Worm (Caenorhabditis elegans) whole organism, dauer: ENCODE measurements around the gene nhr-246.

Experiments used
- unc-62 ChIP-seq: sonication (generic microtip); optimal IDR thresholded peaks from 2 replicates; lab custom pipeline; 2017; ENCODE audit warnings: missing biosample characterization, missing genetic modification reagents, missing genetic modification characterization

nhr-246 gene

DNA sequence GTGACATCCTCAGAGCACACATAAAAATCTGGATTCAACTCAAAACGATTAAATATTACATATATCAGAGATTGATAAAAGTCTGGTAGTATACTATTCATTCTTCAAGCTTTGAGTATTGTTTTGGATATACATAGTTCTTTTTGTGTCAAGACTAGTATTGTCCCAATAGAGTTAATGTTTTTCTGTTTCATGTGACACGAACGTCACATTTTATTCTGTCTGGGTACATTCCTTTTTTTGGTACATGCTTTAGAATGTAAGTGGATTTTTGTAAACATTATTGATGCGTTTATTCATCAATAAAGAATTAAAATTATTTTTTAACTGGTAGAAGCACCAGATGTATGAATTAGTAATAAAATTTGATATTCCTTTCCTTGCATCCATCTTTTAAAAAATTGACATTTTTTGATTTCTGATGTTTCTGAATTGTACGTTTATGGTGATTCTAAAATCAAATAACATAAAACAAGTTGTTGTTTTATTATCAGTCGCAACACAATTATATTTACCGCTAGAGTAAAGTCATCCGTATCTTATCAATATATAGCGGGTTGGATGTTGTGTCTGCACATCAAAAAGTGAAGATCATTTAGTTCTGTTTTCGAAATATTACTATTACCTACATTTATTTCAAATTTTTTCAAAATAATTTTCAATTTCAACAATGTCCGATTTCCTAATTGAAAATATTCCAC, at the start of gene nhr-246, which contains the start of gene srt-22:
nhr-246 (plus strand) TSS at position 651 of the 701 bp plus-strand sequence.
srt-22 (minus strand) TSS at position 101 of the 701 bp plus-strand sequence.
- TF ChIP-seq unc-62 (GFP tag; lab: Kevin White, UChicago): no peak

DNA sequence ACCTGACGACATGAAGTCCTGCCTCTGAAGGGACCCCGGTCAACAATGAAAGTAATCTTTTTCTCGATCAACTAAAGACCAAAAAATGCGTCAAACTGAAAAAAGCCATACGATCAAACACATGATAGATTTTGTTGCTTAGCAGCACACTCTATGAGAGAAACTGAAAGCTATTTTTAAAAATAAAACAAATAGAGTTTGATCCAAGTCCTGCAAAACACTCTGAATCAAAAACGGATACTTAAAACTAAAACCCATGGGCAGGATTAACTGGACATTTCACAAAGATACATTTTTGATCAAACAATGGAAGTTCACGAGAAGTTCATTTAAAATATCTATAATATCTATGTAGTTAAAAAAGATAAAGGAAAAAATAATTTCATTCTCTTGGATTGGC, 48.9 kb upstream of the nhr-246 start, which contains the start of gene T10H4.13:
T10H4.13 (minus strand) TSS at position 101 of the 400 bp plus-strand sequence.
- no peak for TF ChIP-seq unc-62 (GFP tag; lab: Kevin White, UChicago)

DNA sequence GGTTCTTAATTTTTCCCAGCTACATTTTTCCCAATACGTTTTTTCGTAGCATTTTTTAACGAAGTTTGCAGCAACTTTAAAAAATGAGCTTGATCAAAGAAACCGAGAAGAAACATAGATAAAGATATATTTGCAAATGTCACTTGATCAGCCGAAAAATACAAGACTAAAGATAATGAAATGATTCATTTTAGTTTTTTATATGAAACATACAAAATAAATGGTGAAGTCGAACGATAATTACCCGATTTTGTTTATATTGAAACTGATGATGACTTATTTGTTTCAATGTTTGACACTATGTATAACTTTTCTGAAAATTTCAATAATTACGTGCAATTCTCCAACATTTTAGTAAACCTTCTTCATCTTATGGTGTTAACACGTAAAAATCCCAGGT, 48.0 kb upstream of the nhr-246 start, which contains the start of gene srw-22:
srw-22 (plus strand) TSS at position 301 of the 400 bp plus-strand sequence.
- TF ChIP-seq unc-62 (GFP tag; lab: Kevin White, UChicago): no peak

DNA sequence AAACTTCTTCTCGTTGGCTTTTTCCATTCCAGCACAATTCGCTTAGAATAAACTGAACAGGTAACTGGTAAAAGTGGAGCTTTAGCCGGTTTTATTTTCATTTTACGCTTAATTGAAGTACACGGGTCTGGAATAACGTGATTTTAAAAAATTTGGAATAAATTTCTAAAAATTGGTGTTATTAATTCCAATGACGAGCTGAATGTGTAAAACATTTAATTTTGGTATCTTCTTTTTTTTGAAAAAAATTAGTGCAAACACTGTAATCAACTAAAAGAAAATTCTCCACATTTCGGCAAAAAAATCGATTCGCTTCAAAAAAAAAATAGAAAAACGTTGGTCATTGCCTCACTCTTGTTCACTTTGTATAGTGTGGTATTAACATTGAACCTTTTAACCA, 44.0 kb upstream of the nhr-246 start, which contains the start of gene T10H4.4:
T10H4.4 (minus strand) TSS at position 101 of the 400 bp plus-strand sequence.
- no peak for TF ChIP-seq unc-62 (GFP tag; lab: Kevin White, UChicago)

DNA sequence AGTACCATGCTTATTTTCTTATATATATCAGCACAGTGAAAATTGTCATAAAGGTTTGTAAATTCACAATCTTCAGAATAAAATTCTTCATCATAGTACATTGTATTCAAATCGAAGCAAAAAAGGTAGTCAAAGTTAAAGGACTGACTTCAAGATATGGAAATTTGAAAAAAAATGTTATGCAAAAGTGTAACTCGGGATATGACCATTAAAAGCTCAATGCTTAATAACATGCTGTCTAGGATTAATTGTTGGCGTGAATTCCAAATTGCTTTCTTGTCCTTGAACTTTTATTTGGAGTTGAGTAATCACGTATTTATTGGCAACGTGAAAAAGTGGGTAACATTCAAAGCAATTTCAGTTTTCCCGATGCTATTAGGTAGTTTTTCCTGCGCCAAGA, 41.5 kb upstream of the nhr-246 start, which contains the start of gene srw-16:
srw-16 (minus strand) TSS at position 101 of the 400 bp plus-strand sequence.
- no peak for TF ChIP-seq unc-62 (GFP tag; lab: Kevin White, UChicago)

DNA sequence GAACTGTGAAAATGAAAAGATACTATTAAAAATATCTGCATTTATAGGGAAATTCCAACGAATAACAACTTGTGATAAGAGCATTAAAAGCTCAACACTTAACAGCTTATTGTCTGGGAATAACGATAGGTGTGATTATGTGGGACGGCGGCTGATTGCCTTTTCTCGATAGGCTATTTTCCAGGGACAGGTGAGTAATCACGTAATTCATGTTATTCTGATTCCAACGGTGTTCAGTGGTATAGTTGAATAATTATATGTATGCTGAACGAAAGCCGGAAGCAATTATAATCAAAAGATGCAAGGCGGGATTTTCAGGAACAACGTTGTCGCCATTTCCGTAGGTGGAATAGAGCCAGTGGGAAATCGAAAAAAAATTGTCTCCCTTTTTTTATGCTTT, 39.4 kb upstream of the nhr-246 start, which contains the start of gene srw-17:
srw-17 (minus strand) TSS at position 101 of the 400 bp plus-strand sequence.
- TF ChIP-seq unc-62 (GFP tag; lab: Kevin White, UChicago): no peak

DNA sequence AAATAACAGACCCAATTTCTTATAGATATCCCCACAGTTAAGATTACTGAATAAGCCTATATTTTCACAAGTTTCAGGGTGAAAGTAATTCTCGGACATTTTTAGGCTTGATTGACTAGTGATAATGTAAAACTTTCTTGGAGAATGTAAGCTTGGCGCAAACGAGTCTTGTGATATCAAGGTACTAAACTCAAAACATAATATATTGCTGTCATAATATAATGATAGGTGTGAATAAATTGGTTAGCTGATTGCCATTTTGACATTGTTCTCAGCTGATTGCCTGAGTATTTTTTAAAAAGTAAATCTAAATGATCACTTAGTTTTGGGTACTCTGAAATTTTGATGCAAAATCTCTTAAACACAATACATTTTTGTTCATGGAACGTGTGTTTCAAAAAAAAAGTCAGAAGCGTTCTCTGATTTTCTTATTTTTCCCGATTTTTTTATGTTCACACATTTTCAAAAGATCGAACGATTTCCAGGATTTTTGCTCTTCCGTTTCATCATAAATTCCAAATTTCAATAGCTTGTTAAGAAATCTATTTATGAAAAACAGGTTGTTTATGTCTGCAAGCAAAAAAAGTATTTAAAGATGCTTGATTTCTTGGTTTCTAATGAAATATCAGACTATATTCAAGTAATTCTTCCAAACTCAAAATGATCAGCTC, 34.9 kb upstream of the nhr-246 start, which contains the start of the genes srw-19 and srx-51:
srw-19 (minus strand) TSS at position 101 of the 671 bp plus-strand sequence.
srx-51 (plus strand) TSS at position 621 of the 671 bp plus-strand sequence.
- no peak for TF ChIP-seq unc-62 (GFP tag; lab: Kevin White, UChicago)

DNA sequence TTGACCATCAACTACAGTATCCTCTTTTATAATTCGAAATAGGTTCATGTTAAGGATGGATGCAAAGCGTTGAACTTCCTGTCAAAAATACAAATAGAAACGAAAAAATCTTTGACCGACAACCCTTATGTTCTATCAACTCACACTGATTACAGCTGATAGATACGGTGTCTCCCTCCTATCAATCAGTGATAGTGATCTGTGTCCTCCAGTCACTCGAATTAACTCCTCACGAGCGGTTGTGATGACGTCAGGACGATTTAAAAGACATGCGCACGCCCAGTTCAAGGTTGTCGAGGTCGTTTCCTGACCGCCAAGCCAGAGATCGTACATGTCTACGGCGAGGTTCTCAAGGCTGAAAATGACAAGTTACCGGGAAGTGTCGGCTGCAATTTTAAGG, 30.3 kb upstream of the nhr-246 start:
- no peak for TF ChIP-seq unc-62 (GFP tag; lab: Kevin White, UChicago)

DNA sequence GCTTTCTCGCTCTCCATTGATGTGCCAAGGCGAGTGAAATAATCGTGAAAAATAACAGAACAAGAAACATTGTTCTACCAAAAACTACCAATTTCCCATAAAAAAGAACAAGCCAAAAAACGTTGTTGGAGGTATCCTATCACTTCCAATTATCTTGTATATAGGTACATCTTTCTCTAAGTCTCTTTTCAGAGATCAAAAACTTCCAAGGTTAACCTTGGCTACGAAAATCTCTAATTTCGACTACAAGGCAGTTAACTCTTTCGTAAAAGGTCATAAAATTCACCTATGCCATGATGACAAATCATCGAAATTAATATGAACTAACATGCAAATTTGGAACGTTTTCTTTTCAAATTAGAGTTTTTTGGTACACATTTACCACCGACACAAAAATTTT, 28.4 kb upstream of the nhr-246 start, which contains the start of gene cyp-34A1:
cyp-34A1 (minus strand) TSS at position 101 of the 400 bp plus-strand sequence.
- TF ChIP-seq unc-62 (GFP tag; lab: Kevin White, UChicago): no peak

DNA sequence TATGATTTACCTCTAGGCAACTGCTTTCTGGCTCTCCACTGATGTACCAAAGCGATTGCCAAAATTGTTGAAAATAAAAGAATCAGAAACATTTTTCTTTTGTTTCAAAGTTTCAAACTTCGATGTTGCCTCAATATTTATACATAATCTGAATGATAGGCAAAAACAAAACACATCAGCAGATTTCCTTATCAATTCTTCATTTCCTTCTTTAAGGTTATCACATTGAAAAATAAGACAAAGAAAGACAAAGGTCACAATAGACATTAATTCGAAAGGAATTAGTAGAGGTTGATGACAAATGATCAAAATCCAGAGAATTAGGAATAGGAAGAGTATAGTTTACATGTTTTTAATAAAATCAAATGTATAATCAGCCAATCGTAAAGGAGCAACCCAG, 25.3 kb upstream of the nhr-246 start, which contains the start of gene cyp-34A2:
cyp-34A2 (minus strand) TSS at position 101 of the 400 bp plus-strand sequence.
- TF ChIP-seq unc-62 (GFP tag; lab: Kevin White, UChicago): no peak

DNA sequence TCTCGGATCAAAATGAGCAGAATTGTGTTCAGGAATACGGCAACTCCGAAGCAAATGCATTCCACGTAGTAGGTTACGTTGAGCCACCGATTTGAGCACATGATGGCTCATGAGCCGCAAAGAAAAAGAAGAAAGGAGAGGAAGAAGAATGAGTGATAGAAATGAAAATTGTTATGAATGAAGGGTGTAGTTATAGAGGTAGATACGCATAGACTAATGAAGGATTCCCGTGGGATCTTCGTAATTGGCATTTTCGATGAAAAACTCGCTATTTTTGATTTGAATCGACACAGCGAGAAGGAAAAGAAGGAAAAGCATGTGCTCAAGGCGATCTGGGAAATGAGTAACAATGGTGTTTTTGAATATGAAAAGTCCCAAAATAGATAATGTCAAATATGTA, 22.4 kb upstream of the nhr-246 start, which contains the start of gene str-96:
str-96 (minus strand) TSS at position 101 of the 400 bp plus-strand sequence.
- no peak for TF ChIP-seq unc-62 (GFP tag; lab: Kevin White, UChicago)

DNA sequence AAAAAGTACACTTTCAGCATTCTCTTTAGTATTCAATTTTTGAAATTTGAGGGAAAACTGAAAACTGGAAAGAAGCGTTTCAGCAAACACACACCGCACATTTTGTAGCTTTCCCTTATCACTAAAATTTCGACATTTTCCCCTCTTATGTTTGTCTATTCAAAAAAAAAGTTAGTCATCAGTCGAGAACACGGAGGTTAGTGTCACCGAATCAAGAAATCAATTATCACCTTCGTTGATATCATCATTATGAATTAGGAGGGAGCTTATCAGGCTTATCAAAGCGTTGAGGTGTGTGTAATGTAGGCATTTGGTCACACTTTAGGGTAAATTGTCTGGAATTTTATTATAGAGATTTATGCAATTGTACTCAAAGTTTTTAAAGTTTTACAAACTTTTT, 17.7 kb upstream of the nhr-246 start, which contains the start of gene cpr-3:
cpr-3 (minus strand) TSS at position 104 of the 400 bp plus-strand sequence.
- TF ChIP-seq unc-62 (GFP tag; lab: Kevin White, UChicago): no peak

DNA sequence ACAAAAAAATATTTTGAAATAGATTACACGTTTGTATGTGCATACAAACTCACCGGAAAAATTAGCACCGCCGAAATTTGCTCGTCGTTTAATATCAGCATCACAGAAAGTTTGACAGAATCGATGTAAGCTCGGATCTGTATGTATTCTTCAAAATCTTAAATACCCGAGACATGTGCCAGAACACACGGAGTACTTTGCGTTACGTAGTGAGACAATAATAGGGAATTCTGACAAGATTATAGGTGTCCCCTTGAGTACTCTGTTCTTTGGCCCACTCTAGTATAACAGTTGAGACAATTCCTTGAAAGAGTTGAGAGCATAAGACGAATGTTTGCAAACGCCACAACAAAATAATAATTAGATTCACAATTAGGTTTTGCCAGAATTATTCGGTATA, 12.7 kb upstream of the nhr-246 start, which contains the start of gene srx-48:
srx-48 (minus strand) TSS at position 101 of the 400 bp plus-strand sequence.
- TF ChIP-seq unc-62 (GFP tag; lab: Kevin White, UChicago): no peak

DNA sequence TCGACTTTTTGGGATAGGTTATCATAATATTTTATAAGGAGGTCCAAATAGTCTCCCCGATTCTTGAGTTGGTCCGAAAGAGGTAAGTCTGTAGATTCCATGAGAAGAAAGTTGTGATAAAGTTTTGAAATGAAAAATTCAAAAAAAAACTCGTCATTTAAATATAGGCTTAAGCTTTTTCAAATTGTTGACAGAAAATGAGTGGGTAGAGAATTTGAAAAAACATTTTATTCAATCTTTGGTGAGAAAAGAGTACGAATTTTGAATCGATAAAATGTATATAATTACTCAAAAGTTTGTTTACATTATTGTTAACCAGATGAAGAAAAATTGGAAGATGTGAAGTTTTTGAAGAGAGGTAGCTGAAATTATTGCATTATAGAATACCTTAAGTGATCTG, 10.8 kb upstream of the nhr-246 start, which contains the start of gene T26H8.5:
T26H8.5 (minus strand) TSS at position 101 of the 400 bp plus-strand sequence.
- TF ChIP-seq unc-62 (GFP tag; lab: Kevin White, UChicago): no peak

DNA sequence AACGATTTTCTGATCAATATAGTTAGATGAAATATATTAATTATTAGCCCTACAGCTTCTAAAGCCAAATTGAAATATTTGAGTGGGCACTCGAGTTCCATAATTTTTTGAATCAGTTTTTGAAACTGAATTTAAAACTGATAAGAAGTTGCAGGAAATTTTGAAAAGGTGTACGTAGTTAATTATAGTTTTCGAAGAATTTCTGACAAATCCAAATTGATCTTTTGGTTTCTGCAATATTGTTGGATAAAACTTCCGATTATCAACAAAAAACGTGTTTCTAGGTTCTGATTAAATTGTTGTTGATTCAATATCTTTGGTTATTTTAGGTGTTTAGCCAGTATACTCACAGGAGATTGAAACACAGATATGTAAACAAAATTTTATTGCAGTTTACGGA, 9.5 kb upstream of the nhr-246 start, which contains the start of gene T26H8.4:
T26H8.4 (minus strand) TSS at position 101 of the 400 bp plus-strand sequence.
- TF ChIP-seq unc-62 (GFP tag; lab: Kevin White, UChicago): no peak
